Worm (Caenorhabditis elegans): Measurements from ENCODE around the gene str-40.

Gene str-40

DNA sequence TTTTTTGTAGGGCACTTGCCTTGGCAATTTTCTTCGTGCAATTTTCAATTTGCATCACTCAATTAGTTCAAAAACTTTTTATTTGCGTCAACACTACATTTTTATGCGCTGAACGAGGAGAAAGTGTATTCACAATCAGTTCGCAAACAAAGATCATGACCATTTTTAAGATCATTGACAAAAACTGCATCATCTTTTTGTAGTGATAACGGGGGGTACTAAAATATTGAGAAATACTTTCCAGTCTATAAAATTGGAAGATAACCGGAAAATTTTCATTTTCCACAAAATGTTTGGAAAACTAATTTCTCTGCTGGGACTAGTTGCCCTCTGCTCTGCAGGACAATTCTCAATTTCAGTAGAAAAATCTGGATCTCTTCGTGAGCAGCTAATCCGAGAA lies 44.7 kb downstream of the str-40 start, which contains the start of gene asp-8:
TSS of gene asp-8 (plus strand) at position 276 of the 400 bp plus-strand sequence.
- TF ChIP-seq dao-5 (tag; optimal IDR thresholded peaks at IDR 0.05) = no peak
- no peak for TF ChIP-seq him-1 (tag; optimal IDR thresholded peaks at IDR 0.05)
- no peak for TF ChIP-seq W03F9.2 (tag; optimal IDR thresholded peaks at IDR 0.05)

DNA sequence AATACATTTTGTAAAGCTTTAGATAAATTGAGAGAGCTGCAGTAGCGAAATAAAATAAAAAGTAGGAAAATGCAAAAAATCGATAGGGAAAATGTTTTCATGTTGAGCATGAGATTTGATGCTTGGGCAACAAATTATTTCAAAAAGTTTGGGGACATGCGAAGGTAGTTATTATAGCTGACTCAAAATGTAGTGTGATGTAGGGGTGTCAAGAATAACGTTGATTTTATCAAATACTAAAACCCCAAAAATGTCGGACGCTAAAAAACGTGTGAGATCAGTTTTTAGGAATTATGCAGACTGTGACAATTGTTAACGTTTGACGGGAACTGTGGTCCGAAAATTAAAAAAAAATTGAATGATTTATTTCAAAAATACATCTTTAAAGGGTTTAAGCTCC lies 47.7 kb downstream of the str-40 start, which contains the start of gene irld-12:
TSS of gene irld-12 (minus strand) at position 101 of the 400 bp plus-strand sequence.
- TF ChIP-seq him-1 (tag; optimal IDR thresholded peaks at IDR 0.05) (no peak), W03F9.2 (tag; optimal IDR thresholded peaks at IDR 0.05) (no peak), dao-5 (tag; optimal IDR thresholded peaks at IDR 0.05) (no peak)

All from whole organism, L4/young adult.